Worm (Caenorhabditis elegans) whole organism, L1 larva: ENCODE measurements around the gene K08E4.2.
A peak's percentile ranks its signal among the peaks of the same experiment; 100 is the strongest.

Experiments
- C16A3.4 ChIP-seq: fragments of 150-350 bp; optimal IDR thresholded peaks from 2 replicates; lab custom pipeline; 2014; ENCODE audit warnings: missing biosample characterization, missing genetic modification characterization
- Y116A8C.19 ChIP-seq: sonication (generic microtip); optimal IDR thresholded peaks from 2 replicates; lab custom pipeline; 2016; ENCODE audit warnings: missing compliant biosample characterization, missing genetic modification characterization, borderline replicate concordance
- aha-1 ChIP-seq: fragments of 150-350 bp; optimal IDR thresholded peaks from 2 replicates; lab custom pipeline; 2014; ENCODE audit warnings: missing biosample characterization, missing genetic modification characterization
- alr-1 ChIP-seq: fragments of 200-800 bp; sonication (Bioruptor generic); optimal IDR thresholded peaks from 2 replicates; lab custom pipeline; 2018; ENCODE audit warnings: borderline replicate concordance, mild to moderate bottlenecking, missing genetic modification characterization, missing compliant biosample characterization
- aly-2 ChIP-seq: fragments of 150-350 bp; optimal IDR thresholded peaks from 2 replicates; lab custom pipeline; 2014; ENCODE audit warnings: missing biosample characterization, missing genetic modification characterization
- ama-1 ChIP-seq: fragments of 150-350 bp; optimal IDR thresholded peaks from 2 replicates; lab custom pipeline; 2014
- ceh-8 ChIP-seq: fragments of 200-800 bp; sonication (Bioruptor generic); optimal IDR thresholded peaks from 2 replicates; lab custom pipeline; 2018; ENCODE audit warnings: mild to moderate bottlenecking, missing genetic modification characterization, moderate library complexity, missing compliant biosample characterization
- ceh-82 ChIP-seq, 3 experiments: fragments of 150-350 bp in 1 of 3; sonication (generic microtip) in 2 of 3; optimal IDR thresholded peaks; 2 replicates each; lab custom pipeline; 2014 to 2017; ENCODE audit warnings: missing biosample characterization in 3 of 3, missing genetic modification characterization in 3 of 3
- efl-1 ChIP-seq, 4 experiments: fragments of 150-350 bp; optimal IDR thresholded peaks in 3 of 4; peaks in 1 of 4; 1 replicate in 1 of 4; 2 replicates in 3 of 4; lab custom pipeline; 2014; ENCODE audit warnings: missing biosample characterization in 2 of 4, missing genetic modification characterization in 2 of 4, missing genetic modification reagents in 2 of 4
- egl-13 ChIP-seq: sonication (generic microtip); optimal IDR thresholded peaks from 2 replicates; lab custom pipeline; 2016; ENCODE audit warnings: missing genotype, missing genetic modification reagents, missing genetic modification characterization, missing compliant biosample characterization
- egl-27 ChIP-seq, 2 experiments: fragments of 150-350 bp in 1 of 2; sonication (generic microtip); optimal IDR thresholded peaks; 3 replicates each; lab custom pipeline; 2017 to 2018; ENCODE audit warnings: missing biosample characterization in 2 of 2, missing genetic modification characterization in 2 of 2, missing genetic modification reagents in 2 of 2
- ets-5 ChIP-seq: fragments of 200-800 bp; sonication (Bioruptor generic); IDR thresholded peaks from 2 replicates; pipeline ENCODE4 v1.3.6; 2022; ENCODE audit warnings: missing genetic modification characterization, missing compliant biosample characterization
- hlh-17 ChIP-seq: fragments of 200-800 bp; sonication (Bioruptor generic); optimal IDR thresholded peaks from 2 replicates; lab custom pipeline; 2018; ENCODE audit warnings: missing genetic modification characterization, mild to moderate bottlenecking, missing compliant biosample characterization, moderate library complexity, borderline replicate concordance
- hlh-4 ChIP-seq: sonication (generic microtip); optimal IDR thresholded peaks from 2 replicates; lab custom pipeline; 2016; ENCODE audit warnings: mild to moderate bottlenecking, missing genetic modification characterization, missing compliant biosample characterization
- irx-1 ChIP-seq: sonication (generic microtip); optimal IDR thresholded peaks from 2 replicates; lab custom pipeline; 2016; ENCODE audit warnings: missing genetic modification characterization, missing compliant biosample characterization
- isw-1 ChIP-seq: fragments of 200-800 bp; sonication (Bioruptor generic); IDR thresholded peaks from 2 replicates; pipeline ENCODE4 v1.3.6; 2022; ENCODE audit warnings: missing genetic modification characterization, missing compliant biosample characterization
- lin-13 ChIP-seq: fragments of 150-350 bp; optimal IDR thresholded peaks from 2 replicates; lab custom pipeline; 2014; ENCODE audit warnings: missing biosample characterization, missing genetic modification reagents, missing genetic modification characterization
- lin-35 ChIP-seq, 2 experiments: fragments of 150-350 bp; optimal IDR thresholded peaks; 2 replicates each; lab custom pipeline; 2014; ENCODE audit warnings: missing biosample characterization in 2 of 2, missing genetic modification characterization in 2 of 2, missing genetic modification reagents in 2 of 2
- lin-39 ChIP-seq: fragments of 150-350 bp; optimal IDR thresholded peaks from 2 replicates; lab custom pipeline; 2014; ENCODE audit warnings: missing biosample characterization, missing genetic modification reagents, missing genetic modification characterization
- lsy-2 ChIP-seq, 2 experiments: fragments of 150-350 bp; optimal IDR thresholded peaks; 2 replicates each; lab custom pipeline; 2014; ENCODE audit warnings: missing biosample characterization in 2 of 2, missing genetic modification characterization in 2 of 2
- mab-9 ChIP-seq: fragments of 200-800 bp; sonication (Bioruptor generic); IDR thresholded peaks from 2 replicates; pipeline ENCODE4 v1.3.6; 2022; ENCODE audit warnings: missing genetic modification reagents, missing genetic modification characterization, missing compliant biosample characterization
- mdl-1 ChIP-seq, 2 experiments: fragments of 150-350 bp; optimal IDR thresholded peaks; 2 replicates each; lab custom pipeline; 2014 to 2017; ENCODE audit warnings: missing biosample characterization in 2 of 2, missing genetic modification characterization in 2 of 2, inconsistent platforms in 1 of 2
- mef-2 ChIP-seq: fragments of 150-350 bp; optimal IDR thresholded peaks from 2 replicates; lab custom pipeline; 2014; ENCODE audit warnings: missing biosample characterization, missing genetic modification characterization
- mep-1 ChIP-seq: fragments of 150-350 bp; optimal IDR thresholded peaks from 2 replicates; lab custom pipeline; 2014; ENCODE audit warnings: missing biosample characterization, missing genetic modification characterization
- nhr-11 ChIP-seq: fragments of 150-350 bp; optimal IDR thresholded peaks from 2 replicates; lab custom pipeline; 2014; ENCODE audit warnings: missing biosample characterization, missing genetic modification characterization
- nhr-12 ChIP-seq: sonication (generic microtip); optimal IDR thresholded peaks from 2 replicates; lab custom pipeline; 2017; ENCODE audit warnings: missing biosample characterization, missing genetic modification characterization
- nhr-19 ChIP-seq: fragments of 200-800 bp; sonication (Bioruptor generic); conservative IDR thresholded peaks from 2 replicates; pipeline ENCODE4 v1.3.6; 2022; ENCODE audit warnings: missing genetic modification characterization, missing compliant biosample characterization
- nhr-237 ChIP-seq: fragments of 150-350 bp; optimal IDR thresholded peaks from 2 replicates; lab custom pipeline; 2014; ENCODE audit warnings: missing biosample characterization, missing genetic modification characterization
- nhr-28 ChIP-seq: fragments of 150-350 bp; optimal IDR thresholded peaks from 2 replicates; lab custom pipeline; 2014; ENCODE audit warnings: missing biosample characterization, missing genetic modification characterization
- nhr-47 ChIP-seq: sonication (generic microtip); optimal IDR thresholded peaks from 2 replicates; lab custom pipeline; 2016; ENCODE audit warnings: mild to moderate bottlenecking, missing genetic modification characterization, moderate library complexity, missing compliant biosample characterization
- nhr-71 ChIP-seq: sonication (generic microtip); optimal IDR thresholded peaks from 2 replicates; lab custom pipeline; 2016; ENCODE audit warnings: mild to moderate bottlenecking, missing genetic modification characterization, moderate library complexity, missing compliant biosample characterization
- nhr-84 ChIP-seq: sonication (generic microtip); optimal IDR thresholded peaks from 2 replicates; lab custom pipeline; 2017; ENCODE audit warnings: missing biosample characterization, missing genetic modification characterization
- nhr-85 ChIP-seq: sonication (generic microtip); peaks from one replicate; lab custom pipeline; 2016; ENCODE audit warnings: missing genetic modification characterization, inconsistent platforms, missing compliant biosample characterization
- nhr-90 ChIP-seq: sonication (generic microtip); optimal IDR thresholded peaks from 2 replicates; lab custom pipeline; 2016; ENCODE audit warnings: mild to moderate bottlenecking, missing genetic modification characterization, missing compliant biosample characterization; ENCODE audit not compliant: poor library complexity
- pax-3 ChIP-seq: fragments of 200-800 bp; sonication (Bioruptor generic); optimal IDR thresholded peaks from 2 replicates; lab custom pipeline; 2018; ENCODE audit warnings: mild to moderate bottlenecking, missing genetic modification characterization, moderate library complexity, missing compliant biosample characterization
- pqm-1 ChIP-seq: sonication (generic microtip); optimal IDR thresholded peaks from 3 replicates; lab custom pipeline; 2017; ENCODE audit warnings: missing biosample characterization, missing genetic modification characterization
- skn-1 ChIP-seq: fragments of 150-350 bp; optimal IDR thresholded peaks from 2 replicates; lab custom pipeline; 2014; ENCODE audit warnings: missing biosample characterization, missing genetic modification characterization
- sox-4 ChIP-seq: sonication (generic microtip); optimal IDR thresholded peaks from 2 replicates; lab custom pipeline; 2016; ENCODE audit warnings: missing genetic modification characterization, missing compliant biosample characterization
- sup-37 ChIP-seq: fragments of 200-800 bp; sonication (Bioruptor generic); optimal IDR thresholded peaks from 2 replicates; lab custom pipeline; 2018; ENCODE audit warnings: mild to moderate bottlenecking, missing genetic modification characterization, missing compliant biosample characterization
- swsn-7 ChIP-seq: sonication (generic microtip); optimal IDR thresholded peaks from 2 replicates; lab custom pipeline; 2016; ENCODE audit warnings: missing genetic modification characterization, missing compliant biosample characterization
- tbx-2 ChIP-seq: sonication (generic microtip); optimal IDR thresholded peaks from 2 replicates; lab custom pipeline; 2016; ENCODE audit warnings: missing genetic modification characterization, missing compliant biosample characterization
- tlp-1 ChIP-seq: fragments of 150-350 bp; optimal IDR thresholded peaks from 2 replicates; lab custom pipeline; 2014; ENCODE audit warnings: missing biosample characterization, missing genetic modification characterization
- unc-130 ChIP-seq: fragments of 150-350 bp; optimal IDR thresholded peaks from 2 replicates; lab custom pipeline; 2017; ENCODE audit warnings: missing biosample characterization, missing genetic modification characterization, inconsistent platforms
- unc-30 ChIP-seq: sonication (generic microtip); optimal IDR thresholded peaks from 2 replicates; lab custom pipeline; 2017; ENCODE audit warnings: missing biosample characterization, missing genetic modification characterization
- zag-1 ChIP-seq: fragments of 150-350 bp; optimal IDR thresholded peaks from 2 replicates; lab custom pipeline; 2014; ENCODE audit warnings: missing biosample characterization, missing genetic modification characterization
- zip-4 ChIP-seq: fragments of 200-800 bp; sonication (Bioruptor generic); optimal IDR thresholded peaks from 2 replicates; lab custom pipeline; 2018; ENCODE audit warnings: mild to moderate bottlenecking, missing genetic modification characterization, moderate library complexity, missing compliant biosample characterization
- ztf-11 ChIP-seq, 2 experiments: sonication (generic microtip); optimal IDR thresholded peaks; 2 replicates each; lab custom pipeline; 2016 to 2017; ENCODE audit warnings: missing genetic modification characterization in 2 of 2, missing biosample characterization in 1 of 2, missing compliant biosample characterization in 1 of 2
- ztf-4 ChIP-seq: fragments of 150-350 bp; optimal IDR thresholded peaks from 2 replicates; lab custom pipeline; 2014; ENCODE audit warnings: missing biosample characterization, missing genetic modification characterization

Gene K08E4.2

ce11 chrIV:12036924-12037323 is 19.5 kb downstream of the K08E4.2 start:
- peak; percentile 62 for TF ChIP-seq nhr-90 (tag; lab: Kevin White, UChicago)
- TF ChIP-seq egl-27 (tag; optimal IDR thresholded peaks at IDR 0.05; lab: Kevin White, UChicago) = no peak
- TF ChIP-seq lsy-2 (tag; optimal IDR thresholded peaks at IDR 0.05; lab: Kevin White, UChicago) = peak; percentile 6 to 10
- no peak for TF ChIP-seq tbx-2
- peak; percentile 46 for TF ChIP-seq nhr-71
- TF ChIP-seq efl-1 (optimal IDR thresholded peaks at IDR 0.05; lab: Kevin White, UChicago) = peak in 1 of 2 experiments; percentile 14
- TF ChIP-seq efl-1 (GFP tag; optimal IDR thresholded peaks at IDR 0.05 in 1 of 2; lab: Kevin White, UChicago) = peak in 1 of 2 experiments; percentile 33
- TF ChIP-seq mef-2 = no peak
- no peak for TF ChIP-seq alr-1 (tag; lab: Kevin White, UChicago)
- peak; percentile 17 for TF ChIP-seq mep-1 (tag; lab: Kevin White, UChicago)
- TF ChIP-seq hlh-17 (GFP tag; lab: Kevin White, UChicago) = no peak
- TF ChIP-seq ama-1 (lab: Kevin White, UChicago) = peak; percentile 81
- no peak for TF ChIP-seq unc-30 (tag; lab: Kevin White, UChicago)
- TF ChIP-seq mdl-1 (tag; optimal IDR thresholded peaks at IDR 0.05; lab: Kevin White, UChicago) = no peak
- TF ChIP-seq nhr-47 (tag; lab: Kevin White, UChicago) = peak; percentile 42
- no peak for TF ChIP-seq zag-1 (tag; lab: Kevin White, UChicago)
- peak; percentile 91 for TF ChIP-seq aly-2 (tag; lab: Kevin White, UChicago)
- no peak for TF ChIP-seq aha-1 (tag; lab: Kevin White, UChicago)
- peak in 1 of 2 experiments; percentile 16 for TF ChIP-seq ztf-11 (tag; optimal IDR thresholded peaks at IDR 0.05; lab: Kevin White, UChicago)
- TF ChIP-seq nhr-12 = no peak
- TF ChIP-seq sup-37 (GFP tag; lab: Kevin White, UChicago) = no peak
- TF ChIP-seq nhr-19 (GFP tag; lab: Robert Waterston, UW) = no peak; the same call in 1 of the 2 replicates
- TF ChIP-seq nhr-85 (tag; lab: Kevin White, UChicago) = no peak
- no peak for TF ChIP-seq pqm-1 (tag; lab: Kevin White, UChicago)
- peak; percentile 57 for TF ChIP-seq ztf-4
- no peak for TF ChIP-seq unc-130
- no peak for TF ChIP-seq nhr-84 (tag; lab: Kevin White, UChicago)
- TF ChIP-seq ets-5 (GFP tag; lab: Robert Waterston, UW) = no peak
- TF ChIP-seq lin-35 (GFP tag; optimal IDR thresholded peaks at IDR 0.05; lab: Kevin White, UChicago) = peak in 1 of 2 experiments; percentile 9
- no peak for TF ChIP-seq ceh-8
- TF ChIP-seq lin-39 (tag; lab: Kevin White, UChicago) = no peak
- no peak for TF ChIP-seq swsn-7
- TF ChIP-seq hlh-4 = no peak
- no peak for TF ChIP-seq C16A3.4 (tag; lab: Kevin White, UChicago)
- no peak for TF ChIP-seq lin-13
- no peak for TF ChIP-seq sox-4 (tag; lab: Kevin White, UChicago)
- TF ChIP-seq, all 84 proteins: peak for 11

- peak; percentile 22 for TF ChIP-seq ama-1 (lab: Kevin White, UChicago)
- peak; percentile 4 for TF ChIP-seq nhr-85 (tag; lab: Kevin White, UChicago)
- TF ChIP-seq nhr-237 (tag; lab: Kevin White, UChicago) = no peak
- no peak for TF ChIP-seq pax-3 (tag; lab: Kevin White, UChicago)
These were observed 21.0 kb downstream of the K08E4.2 start for ce11 chrIV:12035422-12035821.

- TF ChIP-seq nhr-28 (tag; lab: Kevin White, UChicago) (no peak), Y116A8C.19 (tag; lab: Kevin White, UChicago) (no peak), skn-1 (tag; lab: Kevin White, UChicago) (peak; percentile 7), nhr-11 (no peak), irx-1 (tag; lab: Kevin White, UChicago) (no peak), mab-9 (no peak), ztf-4 (peak; percentile 4), pqm-1 (tag; lab: Kevin White, UChicago) (no peak), nhr-85 (tag; lab: Kevin White, UChicago) (no peak), swsn-7 (no peak), egl-13 (tag; lab: Kevin White, UChicago) (no peak), zip-4 (GFP tag; lab: Kevin White, UChicago) (no peak), ceh-82 (tag; optimal IDR thresholded peaks at IDR 0.05; lab: Kevin White, UChicago) (no peak), isw-1 (no peak), tlp-1 (tag; lab: Kevin White, UChicago) (no peak), pax-3 (tag; lab: Kevin White, UChicago) (no peak)
These were observed 21.7 kb downstream of the K08E4.2 start for ce11 chrIV:12034776-12035175.
